Worm (Caenorhabditis elegans) whole organism, L1 larva: ENCODE measurements around the gene D1046.2.

ENCODE experiments used
- F16B12.6 ChIP-seq: fragments of 150-350 bp; optimal IDR thresholded peaks from 2 replicates; lab custom pipeline; 2014; ENCODE audit warnings: missing biosample characterization, missing genetic modification characterization
- alr-1 ChIP-seq: fragments of 200-800 bp; sonication (Bioruptor generic); optimal IDR thresholded peaks from 2 replicates; lab custom pipeline; 2018; ENCODE audit warnings: borderline replicate concordance, mild to moderate bottlenecking, missing genetic modification characterization, missing compliant biosample characterization
- aly-2 ChIP-seq: fragments of 150-350 bp; optimal IDR thresholded peaks from 2 replicates; lab custom pipeline; 2014; ENCODE audit warnings: missing biosample characterization, missing genetic modification characterization
- ama-1 ChIP-seq: fragments of 150-350 bp; optimal IDR thresholded peaks from 2 replicates; lab custom pipeline; 2014
- ceh-88 ChIP-seq: fragments of 200-800 bp; sonication (Bioruptor generic); IDR thresholded peaks from 2 replicates; pipeline ENCODE4 v1.3.6; 2022; ENCODE audit warnings: missing genetic modification characterization, missing compliant biosample characterization
- dpl-1 ChIP-seq, 3 experiments: fragments of 150-350 bp in 2 of 3; sonication (generic microtip) in 1 of 3; optimal IDR thresholded peaks; 2 replicates each; lab custom pipeline; 2014 to 2017; ENCODE audit warnings: missing biosample characterization in 3 of 3, missing genetic modification characterization in 3 of 3, missing genetic modification reagents in 3 of 3
- dsc-1 ChIP-seq: sonication (generic microtip); optimal IDR thresholded peaks from 2 replicates; lab custom pipeline; 2016; ENCODE audit warnings: mild to moderate bottlenecking, missing genetic modification characterization, missing compliant biosample characterization
- efl-1 ChIP-seq, 4 experiments: fragments of 150-350 bp; optimal IDR thresholded peaks in 3 of 4; peaks in 1 of 4; 1 replicate in 1 of 4; 2 replicates in 3 of 4; lab custom pipeline; 2014; ENCODE audit warnings: missing biosample characterization in 2 of 4, missing genetic modification characterization in 2 of 4, missing genetic modification reagents in 2 of 4
- efl-3 ChIP-seq: fragments of 200-800 bp; sonication (Bioruptor generic); optimal IDR thresholded peaks from 2 replicates; lab custom pipeline; 2018; ENCODE audit warnings: mild to moderate bottlenecking, missing genetic modification characterization, missing compliant biosample characterization
- egl-13 ChIP-seq: sonication (generic microtip); optimal IDR thresholded peaks from 2 replicates; lab custom pipeline; 2016; ENCODE audit warnings: missing genotype, missing genetic modification reagents, missing genetic modification characterization, missing compliant biosample characterization
- egl-27 ChIP-seq, 2 experiments: fragments of 150-350 bp in 1 of 2; sonication (generic microtip); optimal IDR thresholded peaks; 3 replicates each; lab custom pipeline; 2017 to 2018; ENCODE audit warnings: missing biosample characterization in 2 of 2, missing genetic modification characterization in 2 of 2, missing genetic modification reagents in 2 of 2
- elt-3 ChIP-seq, 6 experiments: fragments of 150-350 bp in 1 of 6; sonication (generic microtip); optimal IDR thresholded peaks; 2 replicates each; lab custom pipeline; 2017 to 2018; ENCODE audit warnings: missing biosample characterization in 6 of 6, missing genetic modification characterization in 6 of 6, inconsistent platforms in 1 of 6
- ets-5 ChIP-seq: fragments of 200-800 bp; sonication (Bioruptor generic); IDR thresholded peaks from 2 replicates; pipeline ENCODE4 v1.3.6; 2022; ENCODE audit warnings: missing genetic modification characterization, missing compliant biosample characterization
- fkh-10 ChIP-seq: sonication (generic microtip); optimal IDR thresholded peaks from 2 replicates; lab custom pipeline; 2017; ENCODE audit warnings: missing biosample characterization, missing genetic modification reagents, missing genetic modification characterization
- fos-1 ChIP-seq: fragments of 150-350 bp; optimal IDR thresholded peaks from 2 replicates; lab custom pipeline; 2014; ENCODE audit warnings: missing biosample characterization, missing genetic modification characterization
- grh-1 ChIP-seq: fragments of 200-800 bp; sonication (Bioruptor generic); IDR thresholded peaks from 2 replicates; pipeline ENCODE4 v1.3.6; 2022; ENCODE audit warnings: missing genetic modification reagents, missing genetic modification characterization, missing compliant biosample characterization
- hlh-17 ChIP-seq: fragments of 200-800 bp; sonication (Bioruptor generic); optimal IDR thresholded peaks from 2 replicates; lab custom pipeline; 2018; ENCODE audit warnings: missing genetic modification characterization, mild to moderate bottlenecking, missing compliant biosample characterization, moderate library complexity, borderline replicate concordance
- hpl-2 ChIP-seq: fragments of 150-350 bp; optimal IDR thresholded peaks from 2 replicates; lab custom pipeline; 2014; ENCODE audit warnings: missing biosample characterization, missing genetic modification reagents, missing genetic modification characterization
- irx-1 ChIP-seq: sonication (generic microtip); optimal IDR thresholded peaks from 2 replicates; lab custom pipeline; 2016; ENCODE audit warnings: missing genetic modification characterization, missing compliant biosample characterization
- lin-13 ChIP-seq: fragments of 150-350 bp; optimal IDR thresholded peaks from 2 replicates; lab custom pipeline; 2014; ENCODE audit warnings: missing biosample characterization, missing genetic modification reagents, missing genetic modification characterization
- lin-14 ChIP-seq: fragments of 200-800 bp; sonication (Bioruptor generic); optimal IDR thresholded peaks from 2 replicates; lab custom pipeline; 2018; ENCODE audit warnings: mild to moderate bottlenecking, missing genetic modification characterization, moderate library complexity, missing compliant biosample characterization
- lin-15B ChIP-seq: fragments of 150-350 bp; sonication (generic microtip); optimal IDR thresholded peaks from 3 replicates; lab custom pipeline; 2014; ENCODE audit warnings: missing biosample characterization, missing genetic modification characterization
- lin-35 ChIP-seq, 2 experiments: fragments of 150-350 bp; optimal IDR thresholded peaks; 2 replicates each; lab custom pipeline; 2014; ENCODE audit warnings: missing biosample characterization in 2 of 2, missing genetic modification characterization in 2 of 2, missing genetic modification reagents in 2 of 2
- lir-3 ChIP-seq: sonication (generic microtip); optimal IDR thresholded peaks from 2 replicates; lab custom pipeline; 2016; ENCODE audit warnings: mild to moderate bottlenecking, missing genetic modification characterization, moderate library complexity, missing compliant biosample characterization; ENCODE audit not compliant: poor library complexity
- lsy-2 ChIP-seq, 2 experiments: fragments of 150-350 bp; optimal IDR thresholded peaks; 2 replicates each; lab custom pipeline; 2014; ENCODE audit warnings: missing biosample characterization in 2 of 2, missing genetic modification characterization in 2 of 2
- mef-2 ChIP-seq: fragments of 150-350 bp; optimal IDR thresholded peaks from 2 replicates; lab custom pipeline; 2014; ENCODE audit warnings: missing biosample characterization, missing genetic modification characterization
- mep-1 ChIP-seq: fragments of 150-350 bp; optimal IDR thresholded peaks from 2 replicates; lab custom pipeline; 2014; ENCODE audit warnings: missing biosample characterization, missing genetic modification characterization
- nhr-19 ChIP-seq: fragments of 200-800 bp; sonication (Bioruptor generic); conservative IDR thresholded peaks from 2 replicates; pipeline ENCODE4 v1.3.6; 2022; ENCODE audit warnings: missing genetic modification characterization, missing compliant biosample characterization
- nhr-20 ChIP-seq: sonication (generic microtip); optimal IDR thresholded peaks from 2 replicates; lab custom pipeline; 2016; ENCODE audit warnings: mild to moderate bottlenecking, missing genetic modification characterization, missing compliant biosample characterization
- nhr-47 ChIP-seq: sonication (generic microtip); optimal IDR thresholded peaks from 2 replicates; lab custom pipeline; 2016; ENCODE audit warnings: mild to moderate bottlenecking, missing genetic modification characterization, moderate library complexity, missing compliant biosample characterization
- nhr-71 ChIP-seq: sonication (generic microtip); optimal IDR thresholded peaks from 2 replicates; lab custom pipeline; 2016; ENCODE audit warnings: mild to moderate bottlenecking, missing genetic modification characterization, moderate library complexity, missing compliant biosample characterization
- nhr-85 ChIP-seq: sonication (generic microtip); peaks from one replicate; lab custom pipeline; 2016; ENCODE audit warnings: missing genetic modification characterization, inconsistent platforms, missing compliant biosample characterization
- nhr-90 ChIP-seq: sonication (generic microtip); optimal IDR thresholded peaks from 2 replicates; lab custom pipeline; 2016; ENCODE audit warnings: mild to moderate bottlenecking, missing genetic modification characterization, missing compliant biosample characterization; ENCODE audit not compliant: poor library complexity
- rnt-1 ChIP-seq: sonication (generic microtip); optimal IDR thresholded peaks from 2 replicates; lab custom pipeline; 2016; ENCODE audit warnings: mild to moderate bottlenecking, missing genetic modification characterization, moderate library complexity, missing compliant biosample characterization
- snpc-4 ChIP-seq: fragments of 150-350 bp; optimal IDR thresholded peaks from 2 replicates; lab custom pipeline; 2014; ENCODE audit warnings: missing biosample characterization, missing genetic modification characterization
- snu-23 ChIP-seq: sonication (generic microtip); optimal IDR thresholded peaks from 2 replicates; lab custom pipeline; 2016; ENCODE audit warnings: missing genetic modification characterization, missing compliant biosample characterization
- sox-4 ChIP-seq: sonication (generic microtip); optimal IDR thresholded peaks from 2 replicates; lab custom pipeline; 2016; ENCODE audit warnings: missing genetic modification characterization, missing compliant biosample characterization
- sup-37 ChIP-seq: fragments of 200-800 bp; sonication (Bioruptor generic); optimal IDR thresholded peaks from 2 replicates; lab custom pipeline; 2018; ENCODE audit warnings: mild to moderate bottlenecking, missing genetic modification characterization, missing compliant biosample characterization
- swsn-7 ChIP-seq: sonication (generic microtip); optimal IDR thresholded peaks from 2 replicates; lab custom pipeline; 2016; ENCODE audit warnings: missing genetic modification characterization, missing compliant biosample characterization
- tbx-2 ChIP-seq: sonication (generic microtip); optimal IDR thresholded peaks from 2 replicates; lab custom pipeline; 2016; ENCODE audit warnings: missing genetic modification characterization, missing compliant biosample characterization
- unc-130 ChIP-seq: fragments of 150-350 bp; optimal IDR thresholded peaks from 2 replicates; lab custom pipeline; 2017; ENCODE audit warnings: missing biosample characterization, missing genetic modification characterization, inconsistent platforms
- unc-98 ChIP-seq: fragments of 200-800 bp; sonication (Bioruptor generic); IDR thresholded peaks from 2 replicates; pipeline ENCODE4 v1.3.6; 2022; ENCODE audit warnings: missing genetic modification characterization, missing compliant biosample characterization
- xbp-1 ChIP-seq: sonication (generic microtip); optimal IDR thresholded peaks from 2 replicates; lab custom pipeline; 2016; ENCODE audit warnings: missing genetic modification characterization, missing compliant biosample characterization
- zip-4 ChIP-seq: fragments of 200-800 bp; sonication (Bioruptor generic); optimal IDR thresholded peaks from 2 replicates; lab custom pipeline; 2018; ENCODE audit warnings: mild to moderate bottlenecking, missing genetic modification characterization, moderate library complexity, missing compliant biosample characterization

The D1046.2 gene

DNA sequence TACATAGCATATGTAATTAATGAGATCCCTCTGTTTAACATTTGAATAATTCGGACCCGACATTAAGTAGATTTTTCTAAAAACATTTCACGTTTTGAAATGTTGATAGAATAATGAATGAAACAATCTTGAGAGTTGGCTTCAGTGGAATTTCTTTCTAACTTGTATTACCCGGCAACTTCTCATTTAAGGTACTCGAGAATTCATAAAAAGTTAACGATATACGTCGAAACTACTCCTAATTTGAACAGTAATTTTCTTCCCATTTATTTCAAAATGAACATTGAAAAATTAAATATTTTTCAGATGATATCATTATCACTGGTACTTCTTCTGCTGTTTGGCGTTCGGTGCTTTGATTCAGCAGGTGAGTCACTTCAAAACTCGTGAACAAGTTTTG, 19.1 kb downstream of the D1046.2 start, which contains the start of gene C27B7.7:
Gene C27B7.7 (plus strand): TSS at position 301 of the 400 bp plus-strand sequence.
- no peak for TF ChIP-seq ets-5
- no peak for TF ChIP-seq lsy-2 (tag; optimal IDR thresholded peaks at IDR 0.05; lab: Kevin White, UChicago)
- TF ChIP-seq hlh-17, result no peak
- TF ChIP-seq lir-3 (tag; lab: Kevin White, UChicago), result no peak
- no peak for TF ChIP-seq snpc-4 (tag; lab: Kevin White, UChicago)
- no peak for TF ChIP-seq mef-2 (tag; lab: Kevin White, UChicago)
- TF ChIP-seq nhr-71 (tag; lab: Kevin White, UChicago), result no peak
- TF ChIP-seq sox-4 (tag; lab: Kevin White, UChicago), result no peak
- no peak for TF ChIP-seq snu-23 (GFP tag; lab: Kevin White, UChicago)
- no peak for TF ChIP-seq efl-3 (GFP tag; lab: Kevin White, UChicago)
- no peak for TF ChIP-seq xbp-1

DNA sequence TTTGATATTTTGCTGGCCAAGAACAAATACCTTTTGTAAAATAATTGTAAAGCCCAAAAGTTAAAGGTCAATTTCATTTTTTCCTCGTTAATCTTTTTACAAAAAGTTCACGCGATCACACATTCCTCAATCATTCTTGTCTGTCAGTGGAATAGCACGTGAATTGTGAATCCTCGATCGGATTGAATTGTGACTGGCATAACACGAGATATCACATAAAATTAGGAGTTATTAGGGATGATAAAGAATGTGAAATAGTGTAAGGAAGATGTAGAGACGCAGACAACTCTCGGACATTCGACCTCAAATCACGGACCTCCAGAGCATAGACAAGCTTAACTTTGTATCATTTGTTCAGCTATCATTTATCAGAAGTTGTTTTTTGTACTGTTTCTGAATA, 19.7 kb downstream of the D1046.2 start, which contains the start of gene C27B7.6:
Gene C27B7.6 (minus strand): TSS at position 182 of the 400 bp plus-strand sequence.
- TF ChIP-seq snu-23 (GFP tag; lab: Kevin White, UChicago) (peak; percentile 24), rnt-1 (peak; percentile 40), unc-130 (tag; lab: Kevin White, UChicago) (peak; percentile 14), efl-1 (optimal IDR thresholded peaks at IDR 0.05; lab: Kevin White, UChicago) (no peak), efl-1 (GFP tag; optimal IDR thresholded peaks at IDR 0.05 in 1 of 2; lab: Kevin White, UChicago) (peak in 1 of 2 experiments; percentile 83), sup-37 (no peak), nhr-71 (tag; lab: Kevin White, UChicago) (peak; percentile 62)

DNA sequence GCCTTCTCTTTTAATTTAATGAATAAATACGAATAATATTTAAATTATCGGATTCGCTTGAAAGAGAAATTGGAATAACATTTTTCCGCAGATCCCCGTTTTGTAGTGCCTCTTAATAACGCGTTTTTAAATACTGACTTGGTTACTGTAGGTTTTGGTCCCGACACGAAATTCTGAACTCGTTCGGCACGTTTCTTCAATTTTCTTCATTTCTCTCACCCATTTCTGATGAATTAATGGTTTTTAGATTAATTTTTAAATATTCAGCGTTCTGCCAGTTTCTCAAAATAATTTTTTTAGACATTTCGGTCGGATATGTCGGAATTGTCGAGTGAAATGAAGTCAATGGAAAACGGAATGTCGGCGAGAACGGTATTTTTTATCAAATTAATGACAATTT, 24.5 kb downstream of the D1046.2 start, which contains the start of gene C27B7.5:
Gene C27B7.5 (plus strand): TSS at position 301 of the 400 bp plus-strand sequence.
- TF ChIP-seq nhr-19 (GFP tag; lab: Robert Waterston, UW) (no peak), alr-1 (tag; lab: Kevin White, UChicago) (no peak), dsc-1 (tag; lab: Kevin White, UChicago) (no peak), egl-27 (tag; optimal IDR thresholded peaks at IDR 0.05; lab: Kevin White, UChicago) (no peak), unc-98 (no peak), fkh-10 (GFP tag; lab: Kevin White, UChicago) (no peak), zip-4 (GFP tag; lab: Kevin White, UChicago) (no peak), mep-1 (tag; lab: Kevin White, UChicago) (no peak), irx-1 (tag; lab: Kevin White, UChicago) (no peak), grh-1 (GFP tag; lab: Robert Waterston, UW) (no peak), mef-2 (tag; lab: Kevin White, UChicago) (no peak), ama-1 (lab: Kevin White, UChicago) (no peak), lir-3 (tag; lab: Kevin White, UChicago) (no peak), lsy-2 (tag; optimal IDR thresholded peaks at IDR 0.05; lab: Kevin White, UChicago) (no peak)

DNA sequence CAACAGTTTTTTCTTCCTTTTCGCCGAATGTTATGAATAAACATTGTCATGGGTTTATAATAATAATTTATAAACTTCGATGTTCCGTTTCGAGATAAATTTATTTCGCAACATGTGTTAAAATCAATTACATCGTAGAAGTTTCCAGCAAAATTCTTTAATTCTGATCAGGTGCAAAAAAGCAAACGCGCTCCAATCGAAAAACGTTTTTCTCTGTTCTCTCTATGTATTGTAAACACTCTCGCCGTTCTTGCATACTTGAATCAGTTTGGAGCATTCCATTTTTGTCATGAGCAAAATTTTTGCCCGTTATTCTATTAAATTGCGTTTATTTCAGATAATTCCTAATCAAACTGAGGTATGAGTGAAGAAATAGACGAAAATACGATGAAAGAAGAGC, 32.1 kb downstream of the D1046.2 start, which contains the start of gene rad-54.L2:
Gene rad-54.L2 (plus strand): TSS at position 332 of the 400 bp plus-strand sequence.
- TF ChIP-seq elt-3 (tag; optimal IDR thresholded peaks at IDR 0.05; lab: Kevin White, UChicago) (peak in 1 of 6 experiments; percentile 3), lin-35 (GFP tag; optimal IDR thresholded peaks at IDR 0.05; lab: Kevin White, UChicago) (peak; percentile 58 to 80), nhr-71 (tag; lab: Kevin White, UChicago) (peak; percentile 58), nhr-47 (tag; lab: Kevin White, UChicago) (peak; percentile 64), dpl-1 (GFP tag; optimal IDR thresholded peaks at IDR 0.05; lab: Kevin White, UChicago) (peak; percentile 43 to 63 (median 52)), lin-15B (peak; percentile 35), fos-1 (peak; percentile 5), dsc-1 (tag; lab: Kevin White, UChicago) (peak; percentile 57), swsn-7 (tag; lab: Kevin White, UChicago) (peak; percentile 25), lin-14 (GFP tag; lab: Kevin White, UChicago) (peak; percentile 76), nhr-85 (peak; percentile 5), nhr-20 (tag; lab: Kevin White, UChicago) (peak; percentile 61), mep-1 (tag; lab: Kevin White, UChicago) (peak; percentile 76), nhr-19 (GFP tag; lab: Robert Waterston, UW) (no peak), egl-13 (tag; lab: Kevin White, UChicago) (peak; percentile 4), snu-23 (GFP tag; lab: Kevin White, UChicago) (peak; percentile 64), aly-2 (no peak), zip-4 (GFP tag; lab: Kevin White, UChicago) (peak; percentile 39), lir-3 (tag; lab: Kevin White, UChicago) (no peak), lin-13 (GFP tag; lab: Kevin White, UChicago) (peak; percentile 43), lsy-2 (tag; optimal IDR thresholded peaks at IDR 0.05; lab: Kevin White, UChicago) (peak; percentile 41 to 76), nhr-90 (tag; lab: Kevin White, UChicago) (peak; percentile 23), hpl-2 (GFP tag; lab: Kevin White, UChicago) (no peak), tbx-2 (tag; lab: Kevin White, UChicago) (peak; percentile 29), ceh-88 (no peak), F16B12.6 (peak; percentile 12)
